Worm (Caenorhabditis elegans): ENCODE results near the gene nhr-88.

The nhr-88 gene

DNA sequence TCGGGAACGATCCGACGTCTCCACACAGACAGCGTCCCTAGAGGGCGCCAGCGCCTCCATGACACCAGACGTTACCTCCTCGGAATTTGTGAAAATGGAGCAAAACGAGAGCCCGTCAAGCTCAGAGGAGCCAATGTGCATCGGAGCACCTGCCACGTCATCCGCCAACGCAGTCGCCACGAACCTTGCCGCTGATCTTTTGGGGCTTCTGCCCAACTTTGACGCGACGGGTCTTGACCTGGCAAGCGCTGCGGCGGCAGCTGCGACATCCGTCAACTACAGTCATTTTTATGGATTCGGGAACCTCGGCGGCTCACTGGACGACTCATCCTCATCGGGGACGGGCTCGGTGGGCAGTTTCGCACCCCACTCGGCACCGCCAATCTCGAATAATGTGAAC lies 9.0 kb downstream of the nhr-88 start:
- no peak for TF ChIP-seq nhr-77 (tag; optimal IDR thresholded peaks at IDR 0.05)
- TF ChIP-seq ztf-4 (tag; optimal IDR thresholded peaks at IDR 0.05), result no peak
- TF ChIP-seq mab-5 (tag; optimal IDR thresholded peaks at IDR 0.05), result no peak
- TF ChIP-seq nhr-6 (tag; optimal IDR thresholded peaks at IDR 0.05), result no peak
- TF ChIP-seq nhr-129 (tag; optimal IDR thresholded peaks at IDR 0.05), result no peak
- no peak for TF ChIP-seq egl-27 (tag; optimal IDR thresholded peaks at IDR 0.05)
- no peak for TF ChIP-seq sma-9 (GFP tag; optimal IDR thresholded peaks at IDR 0.05)
- no peak for TF ChIP-seq sma-9 (tag; optimal IDR thresholded peaks at IDR 0.05)
- no peak for TF ChIP-seq elt-3 (tag; optimal IDR thresholded peaks at IDR 0.05)
- TF ChIP-seq unc-55 (GFP tag; optimal IDR thresholded peaks at IDR 0.05), result no peak
- TF ChIP-seq elt-1 (tag; optimal IDR thresholded peaks at IDR 0.05), result no peak

DNA sequence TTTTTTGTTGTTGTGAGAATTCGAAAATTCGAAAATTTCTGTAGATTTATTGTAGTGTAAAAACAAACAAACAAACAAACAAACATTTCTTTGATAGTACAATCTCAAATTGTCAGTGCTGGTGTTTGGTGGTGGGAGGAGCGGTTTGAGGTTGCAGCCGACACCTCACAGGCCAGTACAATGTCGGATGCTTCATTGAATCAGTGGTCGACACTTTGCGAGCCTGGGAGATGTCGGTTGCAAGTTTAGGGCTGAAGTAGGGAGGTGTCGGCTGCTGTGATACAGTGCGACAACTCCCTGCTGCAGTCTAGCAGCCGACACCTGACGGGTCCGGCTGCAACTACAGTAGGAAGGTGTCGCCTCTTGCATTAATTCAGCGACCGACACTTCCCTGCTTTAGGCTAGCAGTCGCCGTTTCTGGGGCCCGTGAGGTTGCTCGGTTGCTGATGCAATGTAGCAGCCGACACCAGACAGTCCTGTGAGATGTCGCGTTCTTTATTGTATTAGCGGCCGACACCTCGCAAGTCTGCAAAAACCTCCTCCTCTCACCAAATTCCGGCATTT lies 9.6 kb downstream of the nhr-88 start:
- TF ChIP-seq blmp-1 (tag; optimal IDR thresholded peaks at IDR 0.05; ENCODE audit: insufficient read depth) (no peak), ztf-1 (GFP tag; conservative IDR thresholded peaks at IDR 0.05) (no peak), C34F6.9 (tag; optimal IDR thresholded peaks at IDR 0.05) (no peak)

- TF ChIP-seq lin-13 (GFP tag; optimal IDR thresholded peaks at IDR 0.05) (peak; percentile 3), elt-1 (tag; optimal IDR thresholded peaks at IDR 0.05) (no peak), nhr-25 (tag; optimal IDR thresholded peaks at IDR 0.05) (no peak), Y55F3AM.14 (GFP tag; optimal IDR thresholded peaks at IDR 0.05) (peak; percentile 22), peb-1 (tag; optimal IDR thresholded peaks at IDR 0.05) (no peak), snpc-4 (tag; optimal IDR thresholded peaks at IDR 0.05) (peak; percentile 52)
These were observed 10.7 kb downstream of the nhr-88 start for ce11 chrII:2987122-2987556.

ce11 chrII:2987854-2988350 lies 11.5 kb downstream of the nhr-88 start, which contains the start of gene lido-7:
Gene lido-7, plus strand, starts transcription at chrII:2988300.
- TF ChIP-seq peb-1 (tag; optimal IDR thresholded peaks at IDR 0.05) (no peak), aly-2 (tag; optimal IDR thresholded peaks at IDR 0.05) (no peak), F13H6.1 (tag; optimal IDR thresholded peaks at IDR 0.05) (peak; percentile 69), nhr-21 (tag; optimal IDR thresholded peaks at IDR 0.05) (no peak), mbf-1 (tag; optimal IDR thresholded peaks at IDR 0.05) (no peak), nhr-11 (tag; optimal IDR thresholded peaks at IDR 0.05) (no peak), nhr-77 (tag; optimal IDR thresholded peaks at IDR 0.05) (no peak), skn-1 (tag; optimal IDR thresholded peaks at IDR 0.05) (no peak), sma-9 (GFP tag; optimal IDR thresholded peaks at IDR 0.05) (peak; percentile 76), sma-9 (tag; optimal IDR thresholded peaks at IDR 0.05) (no peak), unc-55 (GFP tag; optimal IDR thresholded peaks at IDR 0.05) (peak; percentile 41), elt-1 (tag; optimal IDR thresholded peaks at IDR 0.05) (no peak), R02D3.7 (tag; optimal IDR thresholded peaks at IDR 0.05) (no peak), gmeb-1 (tag; optimal IDR thresholded peaks at IDR 0.05) (peak; percentile 27), sma-3 (GFP tag; optimal IDR thresholded peaks at IDR 0.05) (no peak), ZK546.5 (tag; optimal IDR thresholded peaks at IDR 0.05) (no peak), crh-2 (tag; optimal IDR thresholded peaks at IDR 0.05) (peak; percentile 34), lin-11 (tag; optimal IDR thresholded peaks at IDR 0.05) (no peak), unc-62 (GFP tag; optimal IDR thresholded peaks at IDR 0.05) (no peak), zag-1 (tag; optimal IDR thresholded peaks at IDR 0.05) (no peak), nhr-129 (tag; optimal IDR thresholded peaks at IDR 0.05) (peak; percentile 42), snpc-4 (tag; optimal IDR thresholded peaks at IDR 0.05) (no peak), lin-13 (GFP tag; optimal IDR thresholded peaks at IDR 0.05) (peak; percentile 36), C34F6.9 (tag; optimal IDR thresholded peaks at IDR 0.05) (peak; percentile 23), nhr-10 (tag; optimal IDR thresholded peaks at IDR 0.05) (no peak), ztf-4 (tag; optimal IDR thresholded peaks at IDR 0.05) (no peak), lsy-2 (tag; optimal IDR thresholded peaks at IDR 0.05) (peak in 1 of 2 experiments; percentile 53), fos-1 (tag; optimal IDR thresholded peaks at IDR 0.05) (no peak), elt-3 (tag; optimal IDR thresholded peaks at IDR 0.05) (no peak), nhr-6 (tag; optimal IDR thresholded peaks at IDR 0.05) (no peak)

Measured in whole organism, L2 larva.